Worm (Caenorhabditis elegans) whole organism, L4/young adult: ENCODE measurements around the gene srx-85.
A peak's percentile ranks its signal among the peaks of the same experiment; 100 is the strongest.

Source experiments
- W03F9.2 ChIP-seq: fragments of 150-350 bp; optimal IDR thresholded peaks from 2 replicates; lab custom pipeline; 2014; ENCODE audit warnings: missing biosample characterization, missing genetic modification characterization
- dao-5 ChIP-seq: sonication (generic microtip); optimal IDR thresholded peaks from 2 replicates; lab custom pipeline; 2016; ENCODE audit warnings: missing genotype, missing genetic modification characterization, moderate library complexity, missing compliant biosample characterization
- him-1 ChIP-seq: sonication (generic microtip); optimal IDR thresholded peaks from 2 replicates; lab custom pipeline; 2016; ENCODE audit warnings: missing genotype, missing genetic modification reagents, missing genetic modification characterization, missing compliant biosample characterization

The srx-85 gene

ce11 chrV:11552379-11552778, at the start of gene srx-85:
Gene srx-85 (plus strand): TSS chrV:11552679.
- TF ChIP-seq dao-5 = no peak
- no peak for TF ChIP-seq him-1 (tag; lab: Kevin White, UChicago)
- TF ChIP-seq W03F9.2 (tag; lab: Kevin White, UChicago) = no peak

- TF ChIP-seq dao-5 (no peak), W03F9.2 (tag; lab: Kevin White, UChicago) (no peak), him-1 (tag; lab: Kevin White, UChicago) (no peak)
These were observed 49.3 kb upstream of the srx-85 start, which contains the start of gene C55A6.12 for ce11 chrV:11503081-11503751. Gene C55A6.12 (minus strand): TSS chrV:11503131.

DNA sequence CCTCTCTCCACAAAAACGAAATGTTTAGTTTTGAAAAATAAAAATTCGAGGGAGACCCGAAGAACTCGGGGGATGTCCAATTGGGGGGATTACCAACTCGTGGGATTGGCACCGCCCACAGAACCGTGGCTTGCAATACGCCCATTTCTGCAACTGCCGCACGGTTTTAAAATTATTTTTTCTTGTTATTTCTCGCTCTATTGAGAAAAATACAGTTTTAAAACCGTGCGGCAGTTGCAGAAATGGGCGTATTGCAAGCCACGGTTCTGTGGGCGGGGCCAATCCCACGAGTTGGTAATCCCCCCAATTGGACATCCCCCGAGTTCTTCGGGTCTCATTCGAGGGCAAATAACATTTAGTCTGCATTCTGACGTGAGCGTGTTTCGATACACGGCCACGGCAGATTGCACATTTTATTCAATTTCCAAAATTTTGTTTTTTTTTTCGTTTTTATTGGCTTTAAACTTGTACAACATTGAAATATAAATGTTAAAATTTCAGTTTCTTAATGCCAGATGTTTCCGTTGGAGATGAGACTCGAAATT, 47.6 kb upstream of the srx-85 start, which contains the start of the genes C55A6.1 and C55A6.10:
TSS of gene C55A6.1 (minus strand) at position 116 of the 545 bp plus-strand sequence.
TSS of gene C55A6.10 (plus strand) at position 495 of the 545 bp plus-strand sequence.
- TF ChIP-seq W03F9.2 (tag; lab: Kevin White, UChicago) = peak; percentile 56

DNA sequence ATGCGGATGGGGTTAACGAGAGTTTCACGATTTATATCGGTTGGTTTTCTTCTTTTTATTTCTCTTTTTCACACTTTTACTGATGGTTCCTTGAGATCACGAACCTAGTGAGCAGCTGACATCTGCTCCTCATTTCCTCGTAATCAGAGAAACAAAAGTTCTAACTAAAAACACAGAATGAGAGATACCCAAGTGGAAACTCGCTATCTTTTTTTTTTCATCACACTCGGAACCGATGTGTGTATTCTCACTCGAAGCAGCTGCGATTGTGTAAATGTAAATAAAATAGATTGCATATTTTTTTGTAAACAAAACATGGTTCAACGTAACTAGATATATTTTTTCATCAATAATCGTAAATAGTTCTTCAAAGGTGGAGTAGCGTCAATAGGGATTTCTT, 46.1 kb upstream of the srx-85 start:
- no peak for TF ChIP-seq dao-5
- TF ChIP-seq W03F9.2 (tag; lab: Kevin White, UChicago) = no peak
- no peak for TF ChIP-seq him-1 (tag; lab: Kevin White, UChicago)

ce11 chrV:11508773-11509172, 43.7 kb upstream of the srx-85 start, which contains the start of gene ttll-5:
Gene ttll-5 (plus strand): TSS chrV:11509060.
- TF ChIP-seq dao-5 (no peak), him-1 (tag; lab: Kevin White, UChicago) (no peak), W03F9.2 (tag; lab: Kevin White, UChicago) (no peak)

DNA sequence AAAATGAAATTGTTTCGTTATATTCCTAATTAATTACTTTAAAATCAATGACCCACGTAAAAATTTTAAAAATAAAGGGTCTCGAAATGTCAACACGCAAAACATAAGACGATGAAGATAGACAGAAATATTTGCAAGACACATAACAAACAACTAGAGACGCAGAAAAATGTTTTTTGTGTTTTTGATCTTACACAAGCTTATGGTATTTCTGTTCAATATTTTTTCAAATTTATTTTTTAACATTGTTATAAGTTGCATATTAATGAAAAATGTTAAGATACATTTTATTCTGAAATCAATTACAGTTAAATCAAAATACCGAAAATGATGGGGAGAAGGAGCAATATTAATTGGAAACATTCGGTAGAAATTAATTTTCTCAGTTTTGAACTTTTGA, 39.0 kb upstream of the srx-85 start, which contains the start of gene C55A6.3:
TSS of gene C55A6.3 (minus strand) at position 101 of the 400 bp plus-strand sequence.
- TF ChIP-seq him-1 (tag; lab: Kevin White, UChicago) (no peak), W03F9.2 (tag; lab: Kevin White, UChicago) (no peak), dao-5 (no peak)

DNA sequence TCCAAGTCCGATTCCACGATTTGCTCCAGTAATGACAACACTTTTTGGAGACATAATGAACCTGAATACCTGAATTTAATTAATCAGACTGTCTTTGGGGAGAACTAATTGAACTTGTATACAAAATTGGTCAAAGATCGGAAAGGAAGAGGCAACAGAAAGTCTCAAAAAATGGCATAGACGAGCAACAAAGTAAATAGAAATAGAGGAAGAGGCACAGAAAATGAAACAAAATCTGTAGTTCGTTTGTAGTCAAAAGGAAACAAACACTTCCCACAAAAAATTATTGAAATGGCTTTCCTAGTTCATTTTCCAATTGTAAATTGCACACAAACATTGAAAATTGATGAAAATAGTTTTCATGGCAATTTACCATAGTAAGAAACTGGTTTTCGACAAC, 37.8 kb upstream of the srx-85 start, which contains the start of gene C55A6.6:
TSS of gene C55A6.6 (minus strand) at position 61 of the 400 bp plus-strand sequence.
- TF ChIP-seq W03F9.2 (tag; lab: Kevin White, UChicago) (no peak), him-1 (tag; lab: Kevin White, UChicago) (no peak), dao-5 (no peak)

- TF ChIP-seq W03F9.2 (tag; lab: Kevin White, UChicago) (no peak), dao-5 (no peak), him-1 (tag; lab: Kevin White, UChicago) (no peak)
These were observed 37.3 kb upstream of the srx-85 start for ce11 chrV:11515145-11515544.

ce11 chrV:11516141-11516591, 36.3 kb upstream of the srx-85 start, which contains the start of gene sdz-8:
Gene sdz-8 (minus strand): TSS chrV:11516191.
- TF ChIP-seq dao-5 = no peak
- no peak for TF ChIP-seq him-1 (tag; lab: Kevin White, UChicago)
- TF ChIP-seq W03F9.2 (tag; lab: Kevin White, UChicago) = no peak

DNA sequence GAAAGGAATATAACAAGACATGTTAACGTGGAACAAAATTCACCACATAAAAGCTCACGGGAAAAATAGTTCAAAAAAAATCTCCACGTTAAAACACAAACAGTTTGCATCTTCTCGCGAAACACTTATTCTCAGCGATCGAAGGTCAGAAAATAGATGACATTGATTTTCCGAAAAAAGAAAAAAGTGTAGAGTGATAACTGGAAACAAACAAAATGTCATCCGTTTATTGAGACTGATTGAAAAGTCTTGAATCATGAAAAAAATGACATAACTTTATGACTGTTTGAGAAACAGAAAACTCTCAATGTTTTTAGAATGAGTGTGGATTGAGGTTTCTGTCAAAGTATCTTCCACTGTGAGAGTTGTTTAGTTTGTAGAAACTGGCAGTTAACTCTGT, 34.7 kb upstream of the srx-85 start, which contains the start of gene C55A6.4:
TSS of gene C55A6.4 (minus strand) at position 101 of the 400 bp plus-strand sequence.
- TF ChIP-seq dao-5 (no peak), W03F9.2 (tag; lab: Kevin White, UChicago) (no peak)

DNA sequence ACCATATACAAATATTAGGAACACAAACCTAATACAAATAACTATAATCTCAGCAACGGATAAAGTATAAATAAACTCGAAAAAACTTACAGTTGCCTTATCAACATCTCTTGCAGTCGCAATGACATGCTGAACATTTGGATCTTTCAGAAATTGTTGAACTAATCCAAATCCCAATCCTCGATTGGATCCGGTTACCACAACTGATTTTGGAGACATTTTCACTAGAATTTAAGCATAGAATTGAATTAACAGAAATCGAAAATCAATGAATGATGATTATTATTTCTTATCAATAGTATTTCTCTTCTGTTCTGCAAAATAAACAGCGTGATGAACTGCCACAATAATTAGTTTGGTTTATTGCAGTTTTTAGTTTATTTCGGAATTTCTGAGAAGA, 32.3 kb upstream of the srx-85 start, which contains the start of the genes C55A6.11 and C55A6.7:
TSS of gene C55A6.11 (plus strand) at position 301 of the 400 bp plus-strand sequence.
TSS of gene C55A6.7 (minus strand) at position 316 of the 400 bp plus-strand sequence.
- TF ChIP-seq W03F9.2 (tag; lab: Kevin White, UChicago) = no peak
- TF ChIP-seq dao-5 = no peak
- no peak for TF ChIP-seq him-1 (tag; lab: Kevin White, UChicago)

- TF ChIP-seq dao-5 (no peak), W03F9.2 (tag; lab: Kevin White, UChicago) (peak; percentile 85), him-1 (tag; lab: Kevin White, UChicago) (peak; percentile 12)
These were observed 31.0 kb upstream of the srx-85 start, which contains the start of gene pafo-1 for ce11 chrV:11521448-11521847. Gene pafo-1 (plus strand): TSS chrV:11521703.

DNA sequence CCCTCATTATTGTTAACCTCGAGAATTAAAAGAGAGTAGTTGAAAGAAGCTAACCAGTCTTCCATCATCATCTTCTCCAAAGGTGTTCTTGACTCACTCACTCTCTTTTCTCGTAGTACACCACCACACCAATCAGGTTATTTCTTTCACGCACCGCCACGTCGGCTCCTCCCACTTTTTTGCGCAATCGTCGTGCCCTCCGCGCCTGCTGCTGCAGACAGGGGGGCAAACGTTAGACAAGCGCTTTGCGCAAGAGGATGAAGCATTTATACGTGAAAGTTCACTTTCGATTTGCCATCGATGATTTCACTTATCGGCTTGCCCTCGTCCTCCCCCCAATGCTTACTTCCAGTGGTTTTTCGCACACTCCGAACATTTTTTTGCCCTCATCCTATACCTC, 27.1 kb upstream of the srx-85 start:
- TF ChIP-seq him-1 (tag; lab: Kevin White, UChicago) (no peak), W03F9.2 (tag; lab: Kevin White, UChicago) (no peak), dao-5 (no peak)

- no peak for TF ChIP-seq him-1 (tag; lab: Kevin White, UChicago)
- TF ChIP-seq W03F9.2 (tag; lab: Kevin White, UChicago) = no peak
- no peak for TF ChIP-seq dao-5
These were observed 25.5 kb upstream of the srx-85 start for ce11 chrV:11526927-11527491.
